Fruit fly (Drosophila melanogaster): ENCODE results near the gene hzg.
A peak's percentile ranks its signal among the peaks of the same experiment; 100 is the strongest.

The hzg gene

DNA sequence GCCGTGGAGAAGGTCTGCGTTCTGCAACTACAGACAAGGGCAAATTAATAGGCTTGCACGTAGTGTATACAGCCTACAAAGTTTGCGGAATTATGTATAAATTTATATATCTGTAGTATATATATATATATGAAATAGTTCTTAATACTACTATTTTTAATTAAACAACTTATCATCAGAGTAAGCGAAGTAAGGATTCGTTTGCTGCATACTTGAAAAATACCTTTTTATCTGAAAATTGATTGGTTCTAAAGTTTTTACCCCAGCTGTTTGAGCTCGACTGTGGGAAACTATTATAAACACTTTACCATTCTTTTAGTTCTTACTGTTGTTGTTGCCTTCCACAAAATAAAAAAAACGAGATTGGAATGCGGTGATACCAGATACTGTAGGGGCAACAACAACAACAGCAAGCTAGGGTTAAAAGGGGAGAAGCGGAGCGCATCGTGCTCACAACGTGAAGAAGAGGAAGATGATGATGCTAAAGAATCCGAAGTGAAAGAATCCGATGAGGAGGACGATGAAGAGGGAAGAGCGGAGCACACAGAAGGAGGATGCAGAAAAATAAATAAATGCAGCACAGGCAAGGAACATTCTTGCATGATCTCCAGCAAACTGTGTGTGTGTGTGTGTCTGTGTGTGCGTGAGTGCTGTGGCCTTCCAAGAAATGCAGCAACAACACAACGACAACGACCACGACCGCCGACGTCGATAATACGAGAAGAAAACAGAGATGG lies 38.7 kb upstream of the hzg start (continued):
- TF ChIP-seq cato (GFP tag; optimal IDR thresholded peaks at IDR 0.05; ENCODE audit: borderline replicate concordance) (no peak), CG10979 (tag; optimal IDR thresholded peaks at IDR 0.05) (peak; percentile 62), mirr (GFP tag; optimal IDR thresholded peaks at IDR 0.05) (no peak), hkb (optimal IDR thresholded peaks at IDR 0.05) (no peak), hkb (GFP tag; IDR thresholded peaks at IDR 0.05) (peak; percentile 69), Sox100B (GFP tag; optimal IDR thresholded peaks at IDR 0.05) (peak; percentile 34), CG1233 (GFP tag; optimal IDR thresholded peaks at IDR 0.05) (peak; percentile 24), kah (GFP tag; optimal IDR thresholded peaks at IDR 0.05) (no peak), CoRest (tag; optimal IDR thresholded peaks at IDR 0.05) (peak; percentile 62), CG9876 (GFP tag; optimal IDR thresholded peaks at IDR 0.05) (no peak), wor (GFP tag; IDR thresholded peaks at IDR 0.05) (0 out of 2 replicates have a peak, but pooled peaks have one; percentile 35), CG31441 (GFP tag; IDR thresholded peaks at IDR 0.05) (peak; percentile 66), Xrp1 (GFP tag; IDR thresholded peaks at IDR 0.05) (peak; percentile 69), NK7.1 (GFP tag; optimal IDR thresholded peaks at IDR 0.05) (no peak), D (optimal IDR thresholded peaks at IDR 0.05) (no peak), D (GFP tag; optimal IDR thresholded peaks at IDR 0.05) (no peak), nau (GFP tag; optimal IDR thresholded peaks at IDR 0.05) (no peak), CG43689 (GFP tag; IDR thresholded peaks at IDR 0.05) (no peak), CG17361 (GFP tag; IDR thresholded peaks at IDR 0.05) (peak; percentile 76; the same call in 2 of the 3 replicates), CG7556 (GFP tag; optimal IDR thresholded peaks at IDR 0.05) (peak; percentile 14), CG15601 (tag; optimal IDR thresholded peaks at IDR 0.05) (peak; percentile 43), CG30431 (GFP tag; optimal IDR thresholded peaks at IDR 0.05) (peak; percentile 27), CG15269 (tag; optimal IDR thresholded peaks at IDR 0.05) (peak; percentile 55), CG6813 (GFP tag; optimal IDR thresholded peaks at IDR 0.05) (peak; percentile 50), Dp (GFP tag; optimal IDR thresholded peaks at IDR 0.05) (no peak), bigmax (GFP tag; optimal IDR thresholded peaks at IDR 0.05) (no peak), twi (tag; optimal IDR thresholded peaks at IDR 0.05) (peak; percentile 43), CG15696 (tag; optimal IDR thresholded peaks at IDR 0.05) (peak; percentile 54), CG11696 (GFP tag; IDR thresholded peaks at IDR 0.05) (peak; percentile 93), CG8290 (GFP tag; optimal IDR thresholded peaks at IDR 0.05) (peak; percentile 30), CG8290 (tag; optimal IDR thresholded peaks at IDR 0.05) (no peak), lilli (GFP tag; optimal IDR thresholded peaks at IDR 0.05) (no peak), Blimp-1 (GFP tag; optimal IDR thresholded peaks at IDR 0.05) (peak; percentile 70), knrl (GFP tag; IDR thresholded peaks at IDR 0.05; ENCODE audit: partially characterized antibody) (no peak), sob (GFP tag; IDR thresholded peaks at IDR 0.05) (no peak), Nf-YB (GFP tag; optimal IDR thresholded peaks at IDR 0.05) (peak; percentile 48), sens (GFP tag) (peak; percentile 62), CG34376 (GFP tag; optimal IDR thresholded peaks at IDR 0.05) (no peak), BtbVII (GFP tag; optimal IDR thresholded peaks at IDR 0.05) (peak; percentile 66), Ssrp (tag; optimal IDR thresholded peaks at IDR 0.05) (peak; percentile 71), CG14014 (GFP tag; IDR thresholded peaks at IDR 0.05) (peak; percentile 15; the same call in 1 of the 2 replicates), shn (GFP tag; optimal IDR thresholded peaks at IDR 0.05) (no peak), grn (GFP tag; optimal IDR thresholded peaks at IDR 0.05) (peak; percentile 13), Drgx (GFP tag; IDR thresholded peaks at IDR 0.05) (peak; percentile 73), CG10654 (GFP tag; optimal IDR thresholded peaks at IDR 0.05) (peak; percentile 13), mld (GFP tag; IDR thresholded peaks at IDR 0.05; ENCODE audit: partially characterized antibody) (no peak), CG6791 (GFP tag; IDR thresholded peaks at IDR 0.05; ENCODE audit: partially characterized antibody) (peak; percentile 50; the same call in 1 of the 3 replicates), Stat92E (GFP tag; optimal IDR thresholded peaks at IDR 0.05) (peak in 1 of 3 experiments; percentile 94), salm (tag; optimal IDR thresholded peaks at IDR 0.05) (peak; percentile 21)
